Fruit fly (Drosophila melanogaster): ENCODE results near the gene gogo.

- no peak for TF ChIP-seq ttk (optimal IDR thresholded peaks at IDR 0.05)
- no peak for TF ChIP-seq insv (optimal IDR thresholded peaks at IDR 0.05)
- no peak for TF ChIP-seq h (optimal IDR thresholded peaks at IDR 0.05)
Observed at dm6 chr3L:20306142-20306541, 11.2 kb upstream of the gogo start, which contains the start of gene CG32225.
